Fruit fly (Drosophila melanogaster) whole organism: ENCODE measurements around the gene CG31279.

Experiments
- CG8478 ChIP-seq: fragments of >200 bp; optimal IDR thresholded peaks from 2 replicates; lab custom pipeline; 2018; ENCODE audit warnings: inconsistent platforms
- EcR ChIP-seq, 2 experiments: fragments of >200 bp; optimal IDR thresholded peaks; 2 replicates each; lab custom pipeline; 2017; ENCODE audit warnings: missing biosample characterization in 2 of 2, missing genetic modification characterization in 2 of 2, missing genetic modification reagents in 2 of 2
- usp ChIP-seq: fragments of >200 bp; optimal IDR thresholded peaks from 2 replicates; lab custom pipeline; 2017; ENCODE audit warnings: missing biosample characterization, missing genetic modification characterization, mixed read lengths

DNA sequence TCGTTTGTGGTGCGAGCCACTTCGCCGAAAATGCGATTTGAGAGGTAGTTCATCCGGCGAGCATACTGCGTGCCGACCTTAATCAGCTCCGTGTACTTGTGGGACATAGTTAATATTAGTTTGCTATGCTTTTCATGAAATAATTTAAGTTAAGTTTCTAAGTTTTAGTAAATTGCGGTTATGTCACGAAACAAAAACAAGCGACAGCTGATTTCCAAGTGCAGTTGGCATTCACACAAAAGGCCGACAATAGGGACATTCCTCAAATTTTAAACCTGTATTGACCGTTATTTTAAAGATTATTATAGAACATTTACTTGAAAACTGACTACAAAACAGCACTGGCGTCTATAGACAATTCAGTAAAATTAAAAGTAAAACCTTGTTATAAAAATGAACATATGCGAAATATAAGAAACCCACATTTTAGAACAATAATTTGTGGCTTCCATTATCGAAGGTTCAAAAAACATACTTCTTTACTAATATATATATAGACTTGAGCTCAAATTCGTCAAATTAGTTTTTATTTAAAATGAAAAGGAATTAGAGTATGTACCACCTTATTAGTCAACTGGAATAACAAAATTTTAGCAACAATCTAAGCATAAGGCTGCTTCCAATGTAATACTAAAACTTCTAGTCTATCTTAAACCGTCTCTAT lies 6.0 kb downstream of the CG31279 start, which contains the start of gene mRpS33:
- TF ChIP-seq usp (GFP tag; lab: Kevin White, UChicago) (no peak), EcR (GFP tag; optimal IDR thresholded peaks at IDR 0.05; lab: Kevin White, UChicago) (no peak), CG8478 (lab: Kevin White, UChicago) (no peak)
